Fruit fly (Drosophila melanogaster): ENCODE measurements around the gene Sema5c.

DNA sequence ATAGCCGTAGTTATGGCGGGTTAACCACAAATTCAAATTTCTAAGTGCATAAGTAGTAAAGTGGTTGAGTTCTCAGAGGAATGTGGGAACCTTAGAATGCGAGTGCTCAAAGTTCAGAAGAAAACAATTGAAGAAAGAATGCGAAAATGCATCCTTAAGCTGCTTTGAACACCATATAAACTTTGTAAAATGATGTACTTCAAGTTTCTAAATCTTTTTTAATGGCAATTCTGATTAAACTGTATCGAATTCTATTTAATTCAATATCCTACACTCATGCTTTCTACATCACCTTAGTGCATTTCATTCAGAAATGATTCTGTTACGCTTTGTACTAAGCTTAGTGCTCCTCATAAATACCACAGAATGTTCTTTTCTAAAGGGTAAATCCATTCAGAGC lies 49.4 kb downstream of the Sema5c start, which contains the start of gene CG43993:
- no peak for TF ChIP-seq h (optimal IDR thresholded peaks at IDR 0.05)
- no peak for TF ChIP-seq psq (optimal IDR thresholded peaks at IDR 0.05)
- no peak for TF ChIP-seq Myc (optimal IDR thresholded peaks at IDR 0.05)
